Worm (Caenorhabditis elegans) whole organism, late embryonic: ENCODE results near the gene F53F4.7.

Experiments
- F13H6.1 ChIP-seq: sonication (generic microtip); optimal IDR thresholded peaks from 2 replicates; lab custom pipeline; 2016; ENCODE audit warnings: missing genetic modification characterization, missing compliant biosample characterization
- T23F11.4 ChIP-seq: fragments of 200-800 bp; sonication (Bioruptor generic); optimal IDR thresholded peaks from 2 replicates; lab custom pipeline; 2018; ENCODE audit warnings: mild to moderate bottlenecking, missing genetic modification characterization, missing compliant biosample characterization
- ama-1 ChIP-seq: fragments of 150-350 bp; optimal IDR thresholded peaks from 2 replicates; lab custom pipeline; 2014
- ceh-2 ChIP-seq: sonication (generic microtip); optimal IDR thresholded peaks from 2 replicates; lab custom pipeline; 2016; ENCODE audit warnings: missing genotype, missing genetic modification characterization, missing compliant biosample characterization
- elt-2 ChIP-seq: sonication (generic microtip); optimal IDR thresholded peaks from 2 replicates; lab custom pipeline; 2016; ENCODE audit warnings: missing genetic modification reagents, missing genetic modification characterization, missing compliant biosample characterization
- fkh-10 ChIP-seq: fragments of 150-350 bp; optimal IDR thresholded peaks from 2 replicates; lab custom pipeline; 2014; ENCODE audit warnings: missing biosample characterization, missing genetic modification reagents, missing genetic modification characterization
- madf-2 ChIP-seq: sonication (generic microtip); optimal IDR thresholded peaks from 2 replicates; lab custom pipeline; 2017; ENCODE audit warnings: missing genetic modification characterization, missing compliant biosample characterization
- nhr-11 ChIP-seq: fragments of 150-350 bp; optimal IDR thresholded peaks from 2 replicates; lab custom pipeline; 2014; ENCODE audit warnings: missing biosample characterization, missing genetic modification characterization
- pha-4 ChIP-seq: fragments of 150-350 bp; optimal IDR thresholded peaks from 2 replicates; lab custom pipeline; 2018; ENCODE audit warnings: missing biosample characterization, missing genetic modification reagents, missing genetic modification characterization
- pqm-1 ChIP-seq: sonication (generic microtip); optimal IDR thresholded peaks from 2 replicates; lab custom pipeline; 2016; ENCODE audit warnings: missing genetic modification characterization, missing compliant biosample characterization
- pros-1 ChIP-seq: fragments of 150-350 bp; optimal IDR thresholded peaks from 2 replicates; lab custom pipeline; 2014; ENCODE audit warnings: missing biosample characterization, missing genetic modification reagents, missing genetic modification characterization
- tbx-2 ChIP-seq: sonication (generic microtip); optimal IDR thresholded peaks from 2 replicates; lab custom pipeline; 2016; ENCODE audit warnings: missing genetic modification characterization, missing compliant biosample characterization

DNA sequence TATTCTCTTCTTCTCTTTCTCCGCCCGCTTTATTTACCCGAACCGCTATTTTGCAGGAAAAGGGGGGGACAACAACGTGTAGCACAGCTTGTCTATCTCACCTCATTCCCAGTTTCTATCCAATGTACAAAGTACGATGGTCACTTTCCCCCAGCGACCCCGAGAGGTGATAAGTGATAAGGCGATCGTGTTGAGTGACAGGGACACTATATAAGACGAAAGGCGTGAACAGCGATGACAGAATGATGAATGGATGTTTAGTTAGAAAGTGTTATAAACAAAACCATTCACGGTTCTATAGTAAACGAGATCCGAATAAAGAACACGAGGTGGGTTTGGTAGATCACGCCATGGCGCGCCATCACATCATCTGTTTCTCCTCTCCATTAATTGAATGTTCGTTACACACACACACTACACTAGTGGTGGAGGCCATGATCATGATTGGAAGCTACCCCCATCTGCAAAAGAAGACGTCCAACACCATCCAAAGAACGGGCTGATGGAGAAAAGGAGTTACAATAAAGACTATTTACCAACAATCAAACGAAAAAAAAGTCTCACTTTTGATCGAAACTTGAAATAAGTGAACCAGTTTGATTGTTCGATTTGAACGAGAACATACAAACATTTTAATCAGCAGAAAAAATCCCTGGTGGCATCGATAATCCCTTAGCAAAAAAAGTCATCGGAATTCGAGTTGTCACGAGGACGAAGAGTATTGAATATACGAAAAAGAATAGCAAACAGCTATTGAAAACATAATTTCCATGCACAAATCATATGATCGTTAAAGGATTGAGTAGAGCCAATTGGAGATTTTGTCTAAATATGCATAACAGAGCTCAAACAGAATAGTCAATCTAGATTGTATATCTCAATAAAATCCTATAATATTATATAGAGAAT lies 42.8 kb upstream of the F53F4.7 start:
- TF ChIP-seq pqm-1 (tag; lab: Kevin White, UChicago) = no peak
- no peak for TF ChIP-seq fkh-10
- no peak for TF ChIP-seq tbx-2 (tag; lab: Kevin White, UChicago)
- TF ChIP-seq ceh-2 (tag; lab: Kevin White, UChicago) = no peak
- TF ChIP-seq ama-1 (lab: Kevin White, UChicago) = no peak
- TF ChIP-seq pros-1 (tag; lab: Kevin White, UChicago) = no peak
- peak; percentile 53 for TF ChIP-seq elt-2 (tag; lab: Kevin White, UChicago)
- TF ChIP-seq pha-4 (tag; lab: Kevin White, UChicago) = no peak
- TF ChIP-seq F13H6.1 (tag; lab: Kevin White, UChicago) = no peak
- TF ChIP-seq nhr-11 (tag; lab: Kevin White, UChicago) = no peak
- TF ChIP-seq madf-2 = no peak
- no peak for TF ChIP-seq T23F11.4 (GFP tag; lab: Kevin White, UChicago)
